Fruit fly (Drosophila melanogaster): ENCODE data around the gene Cyp309a2.

DNA sequence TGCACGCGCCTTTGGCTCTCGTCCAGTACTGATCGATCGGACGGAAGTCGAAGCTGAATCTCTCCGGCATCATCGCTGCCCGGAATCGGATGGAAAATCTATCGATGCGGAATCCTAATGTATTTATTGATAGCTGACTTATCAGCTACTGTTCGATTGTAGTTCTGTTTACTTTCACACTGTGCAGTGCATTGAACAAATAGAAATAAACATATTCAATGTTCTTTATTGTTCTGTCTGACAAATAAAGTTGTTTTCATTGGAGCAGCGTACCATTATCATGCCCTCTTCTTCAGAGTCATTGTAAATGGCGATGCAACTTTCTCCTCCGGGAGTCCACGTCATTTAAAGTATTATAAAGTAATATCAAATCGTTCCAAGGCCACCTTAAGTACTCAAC, at the start of gene Cyp309a2:
- TF ChIP-seq Dll (optimal IDR thresholded peaks at IDR 0.05) (no peak), usp (GFP tag; optimal IDR thresholded peaks at IDR 0.05) (no peak), EcR (GFP tag; optimal IDR thresholded peaks at IDR 0.05) (no peak)

Data from whole organism.